Worm (Caenorhabditis elegans) whole organism, late embryonic: ENCODE measurements around the gene F40A3.1.

Source experiments
- F13H6.1 ChIP-seq: sonication (generic microtip); optimal IDR thresholded peaks from 2 replicates; lab custom pipeline; 2016; ENCODE audit warnings: missing genetic modification characterization, missing compliant biosample characterization
- ama-1 ChIP-seq: fragments of 150-350 bp; optimal IDR thresholded peaks from 2 replicates; lab custom pipeline; 2014
- elt-4 ChIP-seq: sonication (generic microtip); optimal IDR thresholded peaks from 2 replicates; lab custom pipeline; 2016; ENCODE audit warnings: missing genetic modification characterization, missing compliant biosample characterization
- gmeb-2 ChIP-seq: sonication (generic microtip); optimal IDR thresholded peaks from 2 replicates; lab custom pipeline; 2016; ENCODE audit warnings: missing genetic modification characterization, inconsistent platforms, missing compliant biosample characterization
- hlh-30 ChIP-seq: sonication (generic microtip); optimal IDR thresholded peaks from 2 replicates; lab custom pipeline; 2017; ENCODE audit warnings: antibody characterized with exemption, missing genetic modification characterization, missing compliant biosample characterization; ENCODE audit not compliant: insufficient read depth
- hlh-8 ChIP-seq: sonication (generic microtip); optimal IDR thresholded peaks from 2 replicates; lab custom pipeline; 2016; ENCODE audit warnings: missing genotype, missing genetic modification characterization, missing compliant biosample characterization
- nfya-1 ChIP-seq: sonication (generic microtip); optimal IDR thresholded peaks from 2 replicates; lab custom pipeline; 2017; ENCODE audit warnings: missing genetic modification characterization, mild to moderate bottlenecking, missing compliant biosample characterization, antibody characterized with exemption, moderate library complexity
- nhr-11 ChIP-seq: fragments of 150-350 bp; optimal IDR thresholded peaks from 2 replicates; lab custom pipeline; 2014; ENCODE audit warnings: missing biosample characterization, missing genetic modification characterization
- pros-1 ChIP-seq: fragments of 150-350 bp; optimal IDR thresholded peaks from 2 replicates; lab custom pipeline; 2014; ENCODE audit warnings: missing biosample characterization, missing genetic modification reagents, missing genetic modification characterization
- unc-3 ChIP-seq, 2 experiments: fragments of 200-800 bp in 1 of 2; sonication (Bioruptor generic) in 1 of 2; sonication (generic microtip) in 1 of 2; conservative IDR thresholded peaks in 1 of 2; optimal IDR thresholded peaks in 1 of 2; 2 replicates each; pipeline versions ENCODE4 v1.3.6 to Lab custom; 2016 to 2022; ENCODE audit warnings: missing compliant biosample characterization in 2 of 2, missing genetic modification characterization in 2 of 2, missing genetic modification reagents in 1 of 2
- unc-42 ChIP-seq: sonication (generic microtip); optimal IDR thresholded peaks from 2 replicates; lab custom pipeline; 2016; ENCODE audit warnings: missing genotype, missing genetic modification characterization, missing compliant biosample characterization

DNA sequence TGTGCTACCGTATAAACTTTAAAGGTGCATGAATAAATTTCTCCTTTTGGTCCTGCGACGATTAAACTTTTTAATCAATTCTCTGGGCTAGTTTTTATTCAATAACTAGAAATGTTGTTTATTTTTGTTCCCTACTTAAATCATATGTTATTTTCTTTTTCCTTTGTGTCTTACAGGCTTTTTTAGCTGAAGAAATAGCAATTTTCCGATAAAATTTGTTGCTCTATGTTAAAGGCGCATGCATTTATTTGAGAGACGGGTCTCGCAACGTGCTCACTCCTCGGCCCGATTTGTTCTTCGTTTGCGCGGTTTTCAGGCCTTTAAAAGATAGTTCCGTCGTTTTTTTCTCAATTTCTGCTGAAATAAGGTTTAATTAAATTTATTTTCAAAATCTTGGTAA lies 37.4 kb upstream of the F40A3.1 start:
- TF ChIP-seq pros-1 (tag; lab: Kevin White, UChicago) = no peak
- no peak for TF ChIP-seq hlh-8
- no peak for TF ChIP-seq nhr-11 (tag; lab: Kevin White, UChicago)
- no peak for TF ChIP-seq gmeb-2 (tag; lab: Kevin White, UChicago)
- TF ChIP-seq unc-3 (GFP tag; conservative IDR thresholded peaks at IDR 0.05; lab: Robert Waterston, UW) = no peak
- TF ChIP-seq unc-3 (tag; optimal IDR thresholded peaks at IDR 0.05; lab: Kevin White, UChicago) = no peak
- no peak for TF ChIP-seq F13H6.1 (tag; lab: Kevin White, UChicago)
- TF ChIP-seq elt-4 (tag; lab: Kevin White, UChicago) = no peak
- no peak for TF ChIP-seq nfya-1 (tag; lab: Kevin White, UChicago)
- no peak for TF ChIP-seq hlh-30
- TF ChIP-seq ama-1 (lab: Kevin White, UChicago) = no peak
- TF ChIP-seq unc-42 (tag; lab: Kevin White, UChicago) = no peak
